Worm (Caenorhabditis elegans) whole organism, mixed stage, embryonic: ENCODE measurements around the gene nmgp-1.
A peak's percentile ranks its signal among the peaks of the same experiment; 100 is the strongest.

Experiments
- M03D4.4 ChIP-seq: sonication (generic microtip); optimal IDR thresholded peaks from 2 replicates; lab custom pipeline; 2017; ENCODE audit warnings: mild to moderate bottlenecking, missing genetic modification characterization, missing compliant biosample characterization
- blmp-1 ChIP-seq: fragments of 150-350 bp; optimal IDR thresholded peaks from 2 replicates; lab custom pipeline; 2014; ENCODE audit warnings: missing biosample characterization, missing genetic modification characterization
- ceh-39 ChIP-seq: fragments of 150-350 bp; optimal IDR thresholded peaks from 2 replicates; lab custom pipeline; 2014; ENCODE audit warnings: missing biosample characterization, missing genetic modification characterization
- ceh-43 ChIP-seq: fragments of 200-800 bp; sonication (Bioruptor generic); optimal IDR thresholded peaks from 2 replicates; lab custom pipeline; 2018; ENCODE audit warnings: mild to moderate bottlenecking, missing genetic modification characterization, moderate library complexity, missing compliant biosample characterization
- ces-1 ChIP-seq: fragments of 150-350 bp; optimal IDR thresholded peaks from 2 replicates; lab custom pipeline; 2014; ENCODE audit warnings: missing biosample characterization, missing genetic modification reagents, missing genetic modification characterization
- cnd-1 ChIP-seq: fragments of 200-800 bp; sonication (Bioruptor generic); optimal IDR thresholded peaks from 2 replicates; lab custom pipeline; 2018; ENCODE audit warnings: mild to moderate bottlenecking, missing genetic modification characterization, missing compliant biosample characterization
- elt-1 ChIP-seq: sonication (generic microtip); optimal IDR thresholded peaks from 2 replicates; lab custom pipeline; 2017; ENCODE audit warnings: missing genetic modification characterization, mild to moderate bottlenecking, missing compliant biosample characterization, antibody characterized with exemption, moderate library complexity, borderline replicate concordance; ENCODE audit not compliant: insufficient read depth
- elt-3 ChIP-seq: fragments of 150-350 bp; optimal IDR thresholded peaks from 2 replicates; lab custom pipeline; 2014; ENCODE audit warnings: missing biosample characterization, missing genetic modification characterization
- flh-1 ChIP-seq: fragments of 200-800 bp; sonication (Bioruptor generic); optimal IDR thresholded peaks from 2 replicates; lab custom pipeline; 2018; ENCODE audit warnings: mild to moderate bottlenecking, missing genetic modification characterization, moderate library complexity, missing compliant biosample characterization
- ham-2 ChIP-seq: fragments of 200-800 bp; sonication (Bioruptor generic); optimal IDR thresholded peaks from 2 replicates; lab custom pipeline; 2018; ENCODE audit warnings: mild to moderate bottlenecking, missing genetic modification characterization, missing compliant biosample characterization
- hlh-1 ChIP-seq: fragments of 150-350 bp; optimal IDR thresholded peaks from 2 replicates; lab custom pipeline; 2014; ENCODE audit warnings: missing biosample characterization, missing genetic modification reagents, missing genetic modification characterization
- lin-13 ChIP-seq: fragments of 150-350 bp; optimal IDR thresholded peaks from 2 replicates; lab custom pipeline; 2014; ENCODE audit warnings: missing biosample characterization, missing genetic modification characterization
- lsy-2 ChIP-seq: fragments of 150-350 bp; optimal IDR thresholded peaks from 2 replicates; lab custom pipeline; 2014; ENCODE audit warnings: missing biosample characterization, missing genetic modification characterization
- mep-1 ChIP-seq: fragments of 150-350 bp; optimal IDR thresholded peaks from 2 replicates; lab custom pipeline; 2017; ENCODE audit warnings: missing biosample characterization, missing genetic modification reagents, missing genetic modification characterization, inconsistent platforms
- mls-2 ChIP-seq: sonication (generic microtip); optimal IDR thresholded peaks from 2 replicates; lab custom pipeline; 2016; ENCODE audit warnings: mild to moderate bottlenecking, missing genetic modification characterization, moderate library complexity, missing compliant biosample characterization
- nhr-2 ChIP-seq: fragments of 150-350 bp; optimal IDR thresholded peaks from 2 replicates; lab custom pipeline; 2014; ENCODE audit warnings: missing biosample characterization, missing genetic modification characterization
- nhr-237 ChIP-seq: fragments of 150-350 bp; optimal IDR thresholded peaks from 2 replicates; lab custom pipeline; 2014; ENCODE audit warnings: missing biosample characterization, missing genetic modification characterization
- nhr-28 ChIP-seq: fragments of 150-350 bp; optimal IDR thresholded peaks from 2 replicates; lab custom pipeline; 2014; ENCODE audit warnings: missing biosample characterization, missing genetic modification characterization
- nhr-76 ChIP-seq: sonication (generic microtip); optimal IDR thresholded peaks from 2 replicates; lab custom pipeline; 2017; ENCODE audit warnings: missing biosample characterization, missing genetic modification characterization
- pha-4 ChIP-seq: fragments of 150-350 bp; optimal IDR thresholded peaks from 2 replicates; lab custom pipeline; 2018; ENCODE audit warnings: missing biosample characterization, missing genetic modification reagents, missing genetic modification characterization
- sem-2 ChIP-seq: fragments of 200-800 bp; sonication (Bioruptor generic); optimal IDR thresholded peaks from 2 replicates; lab custom pipeline; 2018; ENCODE audit warnings: mild to moderate bottlenecking, missing genetic modification characterization, missing compliant biosample characterization
- snpc-4 ChIP-seq: fragments of 150-350 bp; optimal IDR thresholded peaks from 2 replicates; lab custom pipeline; 2014; ENCODE audit warnings: missing biosample characterization, missing genetic modification characterization
- sptf-1 ChIP-seq: sonication (generic microtip); optimal IDR thresholded peaks from 2 replicates; lab custom pipeline; 2017; ENCODE audit warnings: mild to moderate bottlenecking, missing genetic modification characterization, moderate library complexity, missing compliant biosample characterization
- tbx-8 ChIP-seq: fragments of 200-800 bp; sonication (Bioruptor generic); optimal IDR thresholded peaks from 2 replicates; lab custom pipeline; 2018; ENCODE audit warnings: mild to moderate bottlenecking, missing genetic modification characterization, moderate library complexity, missing compliant biosample characterization
- unc-120 ChIP-seq: sonication (generic microtip); optimal IDR thresholded peaks from 2 replicates; lab custom pipeline; 2017; ENCODE audit warnings: missing genetic modification characterization, missing compliant biosample characterization; ENCODE audit not compliant: poor library complexity, severe bottlenecking
- unc-39 ChIP-seq: fragments of 150-350 bp; optimal IDR thresholded peaks from 2 replicates; lab custom pipeline; 2014; ENCODE audit warnings: missing biosample characterization, missing genetic modification characterization
- unc-62 ChIP-seq: fragments of 150-350 bp; optimal IDR thresholded peaks from 2 replicates; lab custom pipeline; 2014; ENCODE audit warnings: missing biosample characterization, missing genetic modification reagents, missing genetic modification characterization
- zip-8 ChIP-seq: fragments of 150-350 bp; optimal IDR thresholded peaks from 2 replicates; lab custom pipeline; 2014; ENCODE audit warnings: missing biosample characterization, missing genetic modification characterization
- ztf-11 ChIP-seq: fragments of 150-350 bp; optimal IDR thresholded peaks from 2 replicates; lab custom pipeline; 2014; ENCODE audit warnings: missing biosample characterization, missing genetic modification characterization

Gene nmgp-1

DNA sequence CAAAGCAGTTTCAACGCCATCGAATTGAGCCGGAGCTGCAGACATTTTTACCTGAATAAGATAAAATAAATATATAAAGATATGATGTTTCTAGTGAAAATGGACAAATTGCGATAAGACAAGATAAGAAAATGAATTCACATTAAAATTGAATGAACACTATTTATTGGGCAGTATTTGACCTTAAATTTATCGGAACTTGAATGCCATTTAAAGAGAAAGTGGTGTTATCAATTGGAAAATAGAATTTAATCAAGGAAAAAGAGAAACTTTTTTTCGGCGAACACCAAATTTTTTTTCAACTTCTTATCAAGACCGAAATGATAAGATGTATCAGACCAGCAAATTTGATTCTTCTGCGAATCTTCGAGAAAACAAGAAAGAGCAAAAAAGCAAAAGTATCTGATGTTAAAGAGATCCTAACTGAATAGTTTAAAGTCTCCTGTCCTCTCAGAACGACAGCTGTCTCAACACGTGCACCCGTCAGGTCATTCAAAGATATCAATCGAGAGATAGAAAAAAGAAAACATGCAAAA lies 29.5 kb downstream of the nmgp-1 start, which contains the start of gene upb-1:
TSS of gene upb-1 (minus strand) at position 51 of the 536 bp plus-strand sequence.
- no peak for TF ChIP-seq sptf-1 (tag; lab: Kevin White, UChicago)
- TF ChIP-seq hlh-1 (tag; lab: Kevin White, UChicago): peak; percentile 100
- TF ChIP-seq unc-62 (GFP tag; lab: Kevin White, UChicago): peak; percentile 90

DNA sequence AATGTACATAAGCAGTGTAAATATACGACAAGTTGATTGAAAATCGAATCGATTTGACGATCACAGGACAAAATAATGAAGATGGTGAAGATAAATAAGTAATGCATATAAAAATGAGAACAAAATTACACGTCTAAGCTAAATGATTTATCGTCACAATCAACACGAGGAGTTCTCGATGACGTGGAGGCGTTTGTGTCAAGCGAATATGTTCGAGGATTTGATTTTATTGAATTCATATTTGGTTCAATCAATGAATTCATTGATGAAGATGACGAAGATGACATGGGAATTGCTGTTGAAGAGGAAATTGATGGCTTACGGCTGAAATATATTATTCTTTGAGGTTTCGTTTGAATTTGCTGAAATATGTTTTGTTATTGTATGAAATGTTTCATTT lies 31.9 kb downstream of the nmgp-1 start, which contains the start of gene nyn-3:
TSS of gene nyn-3 (minus strand) at position 101 of the 400 bp plus-strand sequence.
- TF ChIP-seq unc-62 (GFP tag; lab: Kevin White, UChicago) (no peak), pha-4 (no peak), unc-39 (tag; lab: Kevin White, UChicago) (no peak), mls-2 (tag; lab: Kevin White, UChicago) (no peak), cnd-1 (tag; lab: Kevin White, UChicago) (no peak), sem-2 (GFP tag; lab: Kevin White, UChicago) (no peak), mep-1 (tag; lab: Kevin White, UChicago) (no peak), nhr-28 (tag; lab: Kevin White, UChicago) (no peak), elt-1 (tag; lab: Kevin White, UChicago) (no peak)

DNA sequence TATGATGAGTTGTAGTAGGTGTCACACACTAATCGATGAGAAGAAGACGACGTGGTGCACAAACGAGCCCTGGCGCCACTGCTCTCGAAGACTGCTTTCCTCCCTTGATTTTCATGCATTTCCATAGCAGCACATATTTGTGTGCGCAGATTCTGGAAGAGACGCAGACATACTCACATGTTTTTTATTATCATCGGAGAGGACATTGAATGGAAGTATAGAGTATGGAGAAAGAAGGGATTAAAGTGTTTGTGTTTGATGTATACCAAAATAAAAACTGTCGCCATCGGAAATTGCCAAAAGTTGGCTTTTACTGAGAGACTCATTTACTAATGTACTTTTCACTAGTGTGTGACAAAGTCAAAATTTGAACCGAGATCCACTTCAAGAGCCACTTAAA lies 33.6 kb downstream of the nmgp-1 start, which contains the start of gene mps-1:
TSS of gene mps-1 (minus strand) at position 101 of the 400 bp plus-strand sequence.
- no peak for TF ChIP-seq lsy-2 (tag; lab: Kevin White, UChicago)
- TF ChIP-seq cnd-1 (tag; lab: Kevin White, UChicago): no peak
- TF ChIP-seq ces-1 (GFP tag; lab: Kevin White, UChicago): no peak
- TF ChIP-seq ceh-43 (GFP tag; lab: Kevin White, UChicago): no peak
- no peak for TF ChIP-seq nhr-2
- TF ChIP-seq lin-13: no peak
- no peak for TF ChIP-seq unc-62 (GFP tag; lab: Kevin White, UChicago)
- TF ChIP-seq mls-2 (tag; lab: Kevin White, UChicago): no peak
- no peak for TF ChIP-seq mep-1 (tag; lab: Kevin White, UChicago)
- no peak for TF ChIP-seq unc-39 (tag; lab: Kevin White, UChicago)
- TF ChIP-seq snpc-4 (tag; lab: Kevin White, UChicago): no peak
- TF ChIP-seq nhr-76 (tag; lab: Kevin White, UChicago): no peak
- no peak for TF ChIP-seq nhr-237 (tag; lab: Kevin White, UChicago)

DNA sequence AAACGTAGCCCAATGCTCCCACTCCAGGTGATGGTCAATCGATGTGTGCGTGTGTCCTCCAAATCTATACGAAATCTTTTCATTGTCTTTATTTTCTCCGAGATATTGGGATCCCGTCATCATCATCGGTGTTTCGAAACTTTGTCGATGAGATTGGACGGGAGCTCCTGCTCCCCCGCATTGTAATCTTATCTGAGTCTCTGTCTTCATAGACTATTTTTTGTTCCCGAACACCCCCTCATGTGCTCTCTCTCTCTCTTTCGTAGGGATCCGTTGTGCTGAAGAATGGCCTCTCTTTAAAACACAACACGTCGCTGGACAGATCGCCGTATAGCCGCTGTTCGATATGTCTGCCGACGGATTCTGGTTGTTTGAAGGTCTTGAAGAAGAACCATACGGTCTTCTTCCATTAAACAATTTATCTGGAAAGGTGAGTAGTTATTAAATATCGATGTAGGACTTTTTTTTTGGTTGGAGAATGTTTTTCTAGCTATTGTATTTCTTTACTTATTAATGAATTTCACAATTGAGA lies 42.6 kb downstream of the nmgp-1 start, which contains the start of gene C29F5.1:
TSS of gene C29F5.1 (plus strand) at position 317 of the 532 bp plus-strand sequence.
- TF ChIP-seq mep-1 (tag; lab: Kevin White, UChicago) (no peak), hlh-1 (tag; lab: Kevin White, UChicago) (peak; percentile 70), flh-1 (GFP tag; lab: Kevin White, UChicago) (no peak), zip-8 (tag; lab: Kevin White, UChicago) (no peak), unc-62 (GFP tag; lab: Kevin White, UChicago) (peak; percentile 31), unc-120 (tag; lab: Kevin White, UChicago) (peak; percentile 17)
- TF ChIP-seq, all 35 proteins: peak for 3

DNA sequence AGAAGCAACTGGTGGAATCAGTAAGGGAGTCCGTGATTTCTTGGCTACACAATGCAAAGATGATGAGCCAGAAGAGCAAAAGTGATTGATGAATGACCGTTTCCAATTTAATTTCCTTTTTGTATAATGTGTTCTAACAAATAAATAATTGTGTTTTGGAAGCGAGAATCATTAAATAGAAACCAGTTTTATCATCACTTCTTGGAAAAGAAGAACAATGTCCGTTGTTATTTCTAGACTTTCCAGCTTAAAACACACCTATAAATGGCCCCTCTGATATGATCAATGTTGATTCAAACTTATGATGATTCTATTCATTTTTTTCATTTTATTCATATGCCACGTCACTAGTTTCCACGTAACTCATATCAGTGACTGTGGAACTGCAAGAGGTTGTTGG lies 45.5 kb downstream of the nmgp-1 start, which contains the start of gene C29F5.8:
TSS of gene C29F5.8 (plus strand) at position 301 of the 400 bp plus-strand sequence.
- TF ChIP-seq elt-1 (tag; lab: Kevin White, UChicago) (no peak), tbx-8 (GFP tag; lab: Kevin White, UChicago) (no peak), cnd-1 (tag; lab: Kevin White, UChicago) (no peak), ceh-43 (GFP tag; lab: Kevin White, UChicago) (no peak), ztf-11 (no peak), blmp-1 (tag; lab: Kevin White, UChicago) (no peak), ham-2 (no peak), lin-13 (no peak), ceh-39 (tag; lab: Kevin White, UChicago) (no peak), nhr-237 (tag; lab: Kevin White, UChicago) (no peak)

DNA sequence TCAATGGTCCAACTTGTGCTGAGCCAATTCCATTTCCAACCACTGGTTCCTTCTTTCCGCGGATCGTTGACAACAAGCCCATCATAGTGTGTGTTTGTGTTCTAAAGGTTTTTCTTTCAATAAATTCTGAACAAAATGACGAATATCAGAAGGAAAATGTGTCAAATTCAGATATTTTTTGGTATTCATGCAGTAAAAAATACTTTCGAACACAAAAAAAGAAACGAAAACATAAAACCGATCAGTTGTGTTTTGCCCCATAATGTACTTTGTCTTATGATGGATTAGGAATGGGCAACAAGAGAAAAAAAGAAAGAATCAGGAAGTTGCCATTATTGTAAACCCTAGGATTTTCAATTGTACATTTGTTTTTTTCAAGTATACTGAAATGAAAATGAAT lies 48.5 kb downstream of the nmgp-1 start, which contains the start of gene glb-10:
TSS of gene glb-10 (minus strand) at position 101 of the 400 bp plus-strand sequence.
- TF ChIP-seq blmp-1 (tag; lab: Kevin White, UChicago) (no peak), nhr-76 (tag; lab: Kevin White, UChicago) (no peak), zip-8 (tag; lab: Kevin White, UChicago) (no peak), cnd-1 (tag; lab: Kevin White, UChicago) (no peak), snpc-4 (tag; lab: Kevin White, UChicago) (no peak), M03D4.4 (tag; lab: Kevin White, UChicago) (no peak), elt-3 (tag; lab: Kevin White, UChicago) (no peak), lin-13 (no peak)
